Fruit fly (Drosophila melanogaster): ENCODE results near the gene CG12499.

The CG12499 gene

dm6 chr3R:22454397-22455334 is 8.3 kb upstream of the CG12499 start:
- no peak for TF ChIP-seq D1 (tag; optimal IDR thresholded peaks at IDR 0.05)

DNA sequence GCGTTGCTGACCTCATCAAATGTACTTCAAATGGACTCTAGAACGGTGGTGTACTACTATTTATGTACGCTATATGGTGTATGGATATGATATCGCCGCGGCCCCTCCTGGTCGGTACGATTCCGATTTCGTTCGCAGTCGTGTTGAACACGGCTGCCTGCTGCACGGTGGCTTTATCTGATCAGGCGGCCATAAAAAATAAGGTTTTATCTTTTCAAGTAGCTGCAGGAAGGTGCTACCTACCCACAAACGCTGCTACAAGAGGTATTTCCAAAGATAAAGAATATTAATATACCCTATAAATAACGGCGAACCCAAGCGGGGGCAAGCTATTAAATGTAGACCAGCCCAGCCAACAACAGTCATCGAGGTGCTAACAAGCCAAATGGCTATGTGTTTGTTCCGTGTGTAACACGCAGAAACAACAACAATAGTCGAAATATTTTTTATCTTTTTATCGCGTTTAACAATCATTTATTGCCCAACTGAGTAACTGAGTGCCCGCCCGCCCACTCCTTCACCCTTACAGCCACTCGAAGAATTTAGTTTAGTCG is 3.6 kb upstream of the CG12499 start:
- TF ChIP-seq CG8301 (tag; optimal IDR thresholded peaks at IDR 0.05) = no peak
- TF ChIP-seq CG17806 (tag; optimal IDR thresholded peaks at IDR 0.05) = no peak
- no peak for TF ChIP-seq Pif1A (GFP tag; optimal IDR thresholded peaks at IDR 0.05)
- no peak for TF ChIP-seq fd96Ca (GFP tag; IDR thresholded peaks at IDR 0.05)
- TF ChIP-seq Ets98B (GFP tag; IDR thresholded peaks at IDR 0.05) = no peak
- no peak for TF ChIP-seq CG14655 (GFP tag; optimal IDR thresholded peaks at IDR 0.05)
- no peak for TF ChIP-seq CG34367 (tag; optimal IDR thresholded peaks at IDR 0.05)
- no peak for TF ChIP-seq EcR (GFP tag; optimal IDR thresholded peaks at IDR 0.05)
- TF ChIP-seq rn (GFP tag; IDR thresholded peaks at IDR 0.05) = no peak

- peak; percentile 17; the same call in 1 of the 2 replicates for TF ChIP-seq rn (GFP tag; IDR thresholded peaks at IDR 0.05)
- 0 out of 3 replicates have a peak, but pooled peaks have one; percentile 37 for TF ChIP-seq fd96Ca (GFP tag; IDR thresholded peaks at IDR 0.05)
- peak; percentile 24 for TF ChIP-seq Snoo (tag; optimal IDR thresholded peaks at IDR 0.05)
- peak; percentile 80 for TF ChIP-seq CG4496 (GFP tag; IDR thresholded peaks at IDR 0.05)
- TF ChIP-seq D1 (tag; optimal IDR thresholded peaks at IDR 0.05) = no peak
- TF ChIP-seq CG13204 (GFP tag; optimal IDR thresholded peaks at IDR 0.05) = no peak
- peak; percentile 8 for TF ChIP-seq CG15710 (tag; optimal IDR thresholded peaks at IDR 0.05)
- TF ChIP-seq Ets98B (GFP tag; IDR thresholded peaks at IDR 0.05) = peak; percentile 53; the same call in 1 of the 2 replicates
- TF ChIP-seq CG17806 (tag; optimal IDR thresholded peaks at IDR 0.05) = no peak
- TF ChIP-seq CG10348 (GFP tag; IDR thresholded peaks at IDR 0.05) = no peak
- no peak for TF ChIP-seq gl (tag; optimal IDR thresholded peaks at IDR 0.05)
- TF ChIP-seq CG32121 (GFP tag; IDR thresholded peaks at IDR 0.05) = peak; percentile 66
- peak; percentile 21 for TF ChIP-seq Pif1B (GFP tag; optimal IDR thresholded peaks at IDR 0.05)
- TF ChIP-seq EcR (GFP tag; optimal IDR thresholded peaks at IDR 0.05) = no peak
- TF ChIP-seq CG9948 (tag; optimal IDR thresholded peaks at IDR 0.05) = no peak
- TF ChIP-seq CG8159 (tag; optimal IDR thresholded peaks at IDR 0.05) = peak; percentile 32
- TF ChIP-seq CG34367 (tag; optimal IDR thresholded peaks at IDR 0.05) = no peak
- TF ChIP-seq CG12605 (GFP tag; IDR thresholded peaks at IDR 0.05) = peak; percentile 78
- TF ChIP-seq CG14655 (GFP tag; optimal IDR thresholded peaks at IDR 0.05) = no peak
These were observed 1.5 kb upstream of the CG12499 start, which contains the start of gene CG34376 for dm6 chr3R:22447874-22448254. CG34376 (plus strand) TSS chr3R:22448099.

dm6 chr3R:22447195-22447873 is 947 bp upstream of the CG12499 start, which contains the start of gene CG34288:
CG34288 (minus strand) TSS chr3R:22447263.
- TF ChIP-seq CG10348 (GFP tag; IDR thresholded peaks at IDR 0.05) = no peak
- no peak for TF ChIP-seq Pif1A (GFP tag; optimal IDR thresholded peaks at IDR 0.05)
- no peak for TF ChIP-seq CG17806 (tag; optimal IDR thresholded peaks at IDR 0.05)
- TF ChIP-seq fd96Ca (GFP tag; IDR thresholded peaks at IDR 0.05) = peak; percentile 34; the same call in 1 of the 3 replicates
- TF ChIP-seq CG9948 (tag; optimal IDR thresholded peaks at IDR 0.05) = no peak
- TF ChIP-seq CG14655 (GFP tag; optimal IDR thresholded peaks at IDR 0.05) = no peak
- TF ChIP-seq rn (GFP tag; IDR thresholded peaks at IDR 0.05) = no peak
- TF ChIP-seq Ets98B (GFP tag; IDR thresholded peaks at IDR 0.05) = no peak
- TF ChIP-seq CG13204 (GFP tag; optimal IDR thresholded peaks at IDR 0.05) = no peak
- TF ChIP-seq gl (tag; optimal IDR thresholded peaks at IDR 0.05) = no peak
- peak; percentile 37 for TF ChIP-seq Pif1B (GFP tag; optimal IDR thresholded peaks at IDR 0.05)
- TF ChIP-seq CG4496 (GFP tag; IDR thresholded peaks at IDR 0.05) = no peak
- no peak for TF ChIP-seq CG8301 (tag; optimal IDR thresholded peaks at IDR 0.05)
- no peak for TF ChIP-seq EcR (GFP tag; optimal IDR thresholded peaks at IDR 0.05)
- no peak for TF ChIP-seq CG8159 (tag; optimal IDR thresholded peaks at IDR 0.05)
- TF ChIP-seq CG15710 (tag; optimal IDR thresholded peaks at IDR 0.05) = no peak
- TF ChIP-seq CG12605 (GFP tag; IDR thresholded peaks at IDR 0.05) = no peak
- no peak for TF ChIP-seq Snoo (tag; optimal IDR thresholded peaks at IDR 0.05)
- peak; percentile 7; the same call in 1 of the 2 replicates for TF ChIP-seq CG32121 (GFP tag; IDR thresholded peaks at IDR 0.05)
- no peak for TF ChIP-seq D1 (tag; optimal IDR thresholded peaks at IDR 0.05)
- TF ChIP-seq CG34367 (tag; optimal IDR thresholded peaks at IDR 0.05) = no peak

DNA sequence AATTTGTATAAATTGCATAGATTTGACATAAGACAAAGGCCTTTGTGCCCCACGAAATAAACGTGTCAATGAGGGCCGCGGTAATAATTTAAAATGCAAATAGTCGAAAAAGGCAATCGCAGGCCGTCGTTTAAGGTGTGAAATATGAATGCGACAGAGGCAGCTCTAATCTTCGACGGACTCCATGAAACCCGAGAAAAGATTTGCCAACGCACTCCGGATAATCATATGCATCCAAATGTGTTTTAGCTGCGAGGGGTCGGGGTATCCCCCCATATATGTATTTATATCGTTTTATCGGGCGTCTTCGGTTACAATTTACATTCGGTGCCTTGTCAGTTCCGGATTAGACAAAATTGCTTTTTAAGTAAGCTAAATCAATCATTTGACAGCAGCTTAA is 8.1 kb downstream of the CG12499 start:
- TF ChIP-seq CG10348 (GFP tag; IDR thresholded peaks at IDR 0.05) (no peak), CG4496 (GFP tag; IDR thresholded peaks at IDR 0.05) (no peak), Pif1A (GFP tag; optimal IDR thresholded peaks at IDR 0.05) (no peak), Snoo (tag; optimal IDR thresholded peaks at IDR 0.05) (no peak), CG8159 (tag; optimal IDR thresholded peaks at IDR 0.05) (no peak), CG34367 (tag; optimal IDR thresholded peaks at IDR 0.05) (no peak), D1 (tag; optimal IDR thresholded peaks at IDR 0.05) (no peak)

Measured in whole organism, pupa.